Worm (Caenorhabditis elegans): ENCODE measurements around the gene C26G2.2.
A peak's percentile ranks its signal among the peaks of the same experiment; 100 is the strongest.

Gene C26G2.2

ce11 chrX:14664028-14664427 lies at the start of gene C26G2.2:
C26G2.2 (plus strand) TSS chrX:14664328.
- TF ChIP-seq flh-1 (GFP tag; optimal IDR thresholded peaks at IDR 0.05) (no peak), nhr-76 (tag; optimal IDR thresholded peaks at IDR 0.05) (no peak)

ce11 chrX:14621207-14621606 lies 42.9 kb upstream of the C26G2.2 start:
- TF ChIP-seq ham-2 (GFP tag; optimal IDR thresholded peaks at IDR 0.05) (no peak), tbx-8 (GFP tag; optimal IDR thresholded peaks at IDR 0.05) (no peak), lin-32 (GFP tag; optimal IDR thresholded peaks at IDR 0.05) (no peak), ztf-11 (tag; optimal IDR thresholded peaks at IDR 0.05) (no peak), ceh-83 (GFP tag; optimal IDR thresholded peaks at IDR 0.05) (no peak), mls-2 (tag; optimal IDR thresholded peaks at IDR 0.05) (no peak), mep-1 (tag; optimal IDR thresholded peaks at IDR 0.05) (no peak), ceh-39 (tag; optimal IDR thresholded peaks at IDR 0.05) (no peak), pha-4 (tag; optimal IDR thresholded peaks at IDR 0.05) (no peak), nhr-2 (tag; optimal IDR thresholded peaks at IDR 0.05) (no peak), lsy-2 (tag; optimal IDR thresholded peaks at IDR 0.05) (no peak), zip-8 (tag; optimal IDR thresholded peaks at IDR 0.05) (no peak), flh-1 (GFP tag; optimal IDR thresholded peaks at IDR 0.05) (no peak), sem-2 (GFP tag; optimal IDR thresholded peaks at IDR 0.05) (no peak)

- no peak for TF ChIP-seq ztf-11 (tag; optimal IDR thresholded peaks at IDR 0.05)
- TF ChIP-seq zip-8 (tag; optimal IDR thresholded peaks at IDR 0.05), result peak; percentile 34
Observed at ce11 chrX:14628816-14629215, 35.3 kb upstream of the C26G2.2 start, which contains the start of gene F54E4.2. F54E4.2 (minus strand) TSS chrX:14628916.

ce11 chrX:14633679-14634078 lies 30.4 kb upstream of the C26G2.2 start:
- TF ChIP-seq ces-1 (GFP tag; optimal IDR thresholded peaks at IDR 0.05) (peak; percentile 80), mls-2 (tag; optimal IDR thresholded peaks at IDR 0.05) (no peak), nhr-237 (tag; optimal IDR thresholded peaks at IDR 0.05) (no peak), unc-39 (tag; optimal IDR thresholded peaks at IDR 0.05) (no peak), pha-4 (tag; optimal IDR thresholded peaks at IDR 0.05) (no peak), flh-1 (GFP tag; optimal IDR thresholded peaks at IDR 0.05) (no peak)

- TF ChIP-seq ces-1 (GFP tag; optimal IDR thresholded peaks at IDR 0.05) (no peak), unc-62 (GFP tag; optimal IDR thresholded peaks at IDR 0.05) (peak; percentile 41)
Observed at ce11 chrX:14636157-14636556, 28.0 kb upstream of the C26G2.2 start, which contains the start of gene F54E4.3. F54E4.3 (minus strand) TSS chrX:14636421.

- TF ChIP-seq pha-4 (tag; optimal IDR thresholded peaks at IDR 0.05) (no peak), unc-62 (GFP tag; optimal IDR thresholded peaks at IDR 0.05) (peak; percentile 62), flh-1 (GFP tag; optimal IDR thresholded peaks at IDR 0.05) (no peak), ceh-43 (GFP tag; optimal IDR thresholded peaks at IDR 0.05) (peak; percentile 13), nhr-12 (tag; optimal IDR thresholded peaks at IDR 0.05) (no peak), ceh-39 (tag; optimal IDR thresholded peaks at IDR 0.05) (no peak), zip-8 (tag; optimal IDR thresholded peaks at IDR 0.05) (no peak), elt-3 (tag; optimal IDR thresholded peaks at IDR 0.05) (no peak), nhr-2 (tag; optimal IDR thresholded peaks at IDR 0.05) (no peak), nhr-237 (tag; optimal IDR thresholded peaks at IDR 0.05) (no peak), lin-13 (tag; optimal IDR thresholded peaks at IDR 0.05) (no peak), M03D4.4 (tag; optimal IDR thresholded peaks at IDR 0.05) (peak; percentile 20), unc-120 (tag; optimal IDR thresholded peaks at IDR 0.05; ENCODE audit: poor library complexity, severe bottlenecking) (no peak), sem-2 (GFP tag; optimal IDR thresholded peaks at IDR 0.05) (no peak), ham-2 (GFP tag; optimal IDR thresholded peaks at IDR 0.05) (peak; percentile 11), nhr-76 (tag; optimal IDR thresholded peaks at IDR 0.05) (no peak), ces-1 (GFP tag; optimal IDR thresholded peaks at IDR 0.05) (peak; percentile 97), drap-1 (GFP tag; optimal IDR thresholded peaks at IDR 0.05) (peak; percentile 43), blmp-1 (tag; optimal IDR thresholded peaks at IDR 0.05) (no peak), ztf-11 (tag; optimal IDR thresholded peaks at IDR 0.05) (no peak), snpc-4 (tag; optimal IDR thresholded peaks at IDR 0.05) (no peak), ceh-83 (GFP tag; optimal IDR thresholded peaks at IDR 0.05) (peak; percentile 9), elt-1 (tag; optimal IDR thresholded peaks at IDR 0.05; ENCODE audit: borderline replicate concordance, insufficient read depth) (no peak), lin-32 (GFP tag; optimal IDR thresholded peaks at IDR 0.05) (no peak), mls-2 (tag; optimal IDR thresholded peaks at IDR 0.05) (peak; percentile 57), tbx-8 (GFP tag; optimal IDR thresholded peaks at IDR 0.05) (no peak), cnd-1 (tag; optimal IDR thresholded peaks at IDR 0.05) (peak; percentile 74), nhr-28 (tag; optimal IDR thresholded peaks at IDR 0.05) (no peak), lsy-2 (tag; optimal IDR thresholded peaks at IDR 0.05) (no peak), hlh-1 (tag; optimal IDR thresholded peaks at IDR 0.05) (peak; percentile 19), sptf-1 (tag; optimal IDR thresholded peaks at IDR 0.05) (peak; percentile 87), mep-1 (tag; optimal IDR thresholded peaks at IDR 0.05) (no peak), bed-3 (GFP tag; optimal IDR thresholded peaks at IDR 0.05) (no peak), mab-5 (tag; optimal IDR thresholded peaks at IDR 0.05) (no peak)
Observed at ce11 chrX:14636712-14637111, 27.4 kb upstream of the C26G2.2 start.

Measured in whole organism, mixed stage, embryonic.